Worm (Caenorhabditis elegans): ENCODE results near the gene dyf-6.

The dyf-6 gene

ce11 chrX:10373581-10373980, 12.7 kb downstream of the dyf-6 start:
- no peak for TF ChIP-seq cnd-1 (tag; optimal IDR thresholded peaks at IDR 0.05)
- TF ChIP-seq ham-2 (GFP tag; optimal IDR thresholded peaks at IDR 0.05) = no peak
- no peak for TF ChIP-seq unc-62 (GFP tag; optimal IDR thresholded peaks at IDR 0.05)
- no peak for TF ChIP-seq unc-39 (tag; optimal IDR thresholded peaks at IDR 0.05)
- TF ChIP-seq ceh-83 (GFP tag; optimal IDR thresholded peaks at IDR 0.05) = no peak
- TF ChIP-seq tbx-8 (GFP tag; optimal IDR thresholded peaks at IDR 0.05) = no peak
- TF ChIP-seq M03D4.4 (tag; optimal IDR thresholded peaks at IDR 0.05) = no peak
- no peak for TF ChIP-seq ces-1 (GFP tag; optimal IDR thresholded peaks at IDR 0.05)
- no peak for TF ChIP-seq nhr-237 (tag; optimal IDR thresholded peaks at IDR 0.05)
- TF ChIP-seq sptf-1 (tag; optimal IDR thresholded peaks at IDR 0.05) = no peak
- TF ChIP-seq nhr-12 (tag; optimal IDR thresholded peaks at IDR 0.05) = no peak
- no peak for TF ChIP-seq ztf-11 (tag; optimal IDR thresholded peaks at IDR 0.05)
- no peak for TF ChIP-seq mep-1 (tag; optimal IDR thresholded peaks at IDR 0.05)
- no peak for TF ChIP-seq zip-8 (tag; optimal IDR thresholded peaks at IDR 0.05)
- TF ChIP-seq drap-1 (GFP tag; optimal IDR thresholded peaks at IDR 0.05) = no peak
- no peak for TF ChIP-seq snpc-4 (tag; optimal IDR thresholded peaks at IDR 0.05)
- no peak for TF ChIP-seq lin-32 (GFP tag; optimal IDR thresholded peaks at IDR 0.05)
- no peak for TF ChIP-seq bed-3 (GFP tag; optimal IDR thresholded peaks at IDR 0.05)

- TF ChIP-seq pha-4 (tag; optimal IDR thresholded peaks at IDR 0.05) (peak; percentile 39), unc-120 (tag; optimal IDR thresholded peaks at IDR 0.05; ENCODE audit: poor library complexity, severe bottlenecking) (peak; percentile 81), bed-3 (GFP tag; optimal IDR thresholded peaks at IDR 0.05) (no peak), hlh-1 (tag; optimal IDR thresholded peaks at IDR 0.05) (peak; percentile 50), lin-32 (GFP tag; optimal IDR thresholded peaks at IDR 0.05) (peak; percentile 82), nhr-76 (tag; optimal IDR thresholded peaks at IDR 0.05) (no peak), M03D4.4 (tag; optimal IDR thresholded peaks at IDR 0.05) (peak; percentile 36), ces-1 (GFP tag; optimal IDR thresholded peaks at IDR 0.05) (peak; percentile 50), mep-1 (tag; optimal IDR thresholded peaks at IDR 0.05) (peak; percentile 51), cnd-1 (tag; optimal IDR thresholded peaks at IDR 0.05) (peak; percentile 88), ham-2 (GFP tag; optimal IDR thresholded peaks at IDR 0.05) (peak; percentile 27), blmp-1 (tag; optimal IDR thresholded peaks at IDR 0.05) (no peak)
Measured at ce11 chrX:10372556-10372955, 13.8 kb downstream of the dyf-6 start, which contains the start of gene Y49A10A.2. Gene Y49A10A.2 (minus strand): TSS chrX:10372664.

- TF ChIP-seq nhr-76 (tag; optimal IDR thresholded peaks at IDR 0.05) (no peak), nhr-12 (tag; optimal IDR thresholded peaks at IDR 0.05) (no peak), ceh-39 (tag; optimal IDR thresholded peaks at IDR 0.05) (no peak)
Measured at ce11 chrX:10358083-10358482, 28.2 kb downstream of the dyf-6 start, which contains the start of gene efhc-1. Gene efhc-1 (plus strand): TSS chrX:10358383.

ce11 chrX:10355650-10356049, 30.7 kb downstream of the dyf-6 start, which contains the start of gene R07E3.7:
Gene R07E3.7 (minus strand): TSS chrX:10355750.
- no peak for TF ChIP-seq mls-2 (tag; optimal IDR thresholded peaks at IDR 0.05)
- no peak for TF ChIP-seq ceh-39 (tag; optimal IDR thresholded peaks at IDR 0.05)
- TF ChIP-seq ceh-43 (GFP tag; optimal IDR thresholded peaks at IDR 0.05) = no peak
- no peak for TF ChIP-seq ham-2 (GFP tag; optimal IDR thresholded peaks at IDR 0.05)
- TF ChIP-seq sptf-1 (tag; optimal IDR thresholded peaks at IDR 0.05) = no peak
- TF ChIP-seq unc-120 (tag; optimal IDR thresholded peaks at IDR 0.05; ENCODE audit: poor library complexity, severe bottlenecking) = no peak
- no peak for TF ChIP-seq blmp-1 (tag; optimal IDR thresholded peaks at IDR 0.05)
- TF ChIP-seq lin-13 (tag; optimal IDR thresholded peaks at IDR 0.05) = no peak
- TF ChIP-seq nhr-2 (tag; optimal IDR thresholded peaks at IDR 0.05) = no peak
- TF ChIP-seq ces-1 (GFP tag; optimal IDR thresholded peaks at IDR 0.05) = no peak
- no peak for TF ChIP-seq unc-39 (tag; optimal IDR thresholded peaks at IDR 0.05)
- no peak for TF ChIP-seq snpc-4 (tag; optimal IDR thresholded peaks at IDR 0.05)
- no peak for TF ChIP-seq nhr-76 (tag; optimal IDR thresholded peaks at IDR 0.05)
- no peak for TF ChIP-seq cnd-1 (tag; optimal IDR thresholded peaks at IDR 0.05)
- TF ChIP-seq lin-32 (GFP tag; optimal IDR thresholded peaks at IDR 0.05) = no peak
- TF ChIP-seq unc-62 (GFP tag; optimal IDR thresholded peaks at IDR 0.05) = no peak

ce11 chrX:10353857-10354256, 32.5 kb downstream of the dyf-6 start:
- TF ChIP-seq zip-8 (tag; optimal IDR thresholded peaks at IDR 0.05) = no peak
- no peak for TF ChIP-seq blmp-1 (tag; optimal IDR thresholded peaks at IDR 0.05)
- TF ChIP-seq ztf-11 (tag; optimal IDR thresholded peaks at IDR 0.05) = no peak
- no peak for TF ChIP-seq ces-1 (GFP tag; optimal IDR thresholded peaks at IDR 0.05)
- no peak for TF ChIP-seq nhr-76 (tag; optimal IDR thresholded peaks at IDR 0.05)
- TF ChIP-seq M03D4.4 (tag; optimal IDR thresholded peaks at IDR 0.05) = no peak
- TF ChIP-seq cnd-1 (tag; optimal IDR thresholded peaks at IDR 0.05) = no peak
- no peak for TF ChIP-seq lin-32 (GFP tag; optimal IDR thresholded peaks at IDR 0.05)
- TF ChIP-seq unc-39 (tag; optimal IDR thresholded peaks at IDR 0.05) = no peak
- TF ChIP-seq nhr-2 (tag; optimal IDR thresholded peaks at IDR 0.05) = no peak
- TF ChIP-seq ham-2 (GFP tag; optimal IDR thresholded peaks at IDR 0.05) = no peak
- no peak for TF ChIP-seq hlh-1 (tag; optimal IDR thresholded peaks at IDR 0.05)

All from whole organism, mixed stage, embryonic.